Fruit fly (Drosophila melanogaster) whole organism, adult: Measurements from ENCODE around the gene CG31248.

Experiments
- CG11617 ChIP-seq: fragments of 200-800 bp; sonication (Bioruptor generic); optimal IDR thresholded peaks from 2 replicates; lab custom pipeline; 2017; ENCODE audit warnings: mild to moderate bottlenecking, missing biosample characterization, missing genetic modification reagents, missing genetic modification characterization
- CG12768 ChIP-seq: fragments of 200-800 bp; sonication (Bioruptor generic); optimal IDR thresholded peaks from 2 replicates; lab custom pipeline; 2017; ENCODE audit warnings: missing biosample characterization, missing genetic modification characterization, mild to moderate bottlenecking, moderate library complexity, missing genetic modification reagents
- CG14711 ChIP-seq: fragments of 200-800 bp; sonication (Bioruptor generic); optimal IDR thresholded peaks from 2 replicates; lab custom pipeline; 2018; ENCODE audit warnings: missing biosample characterization, mild to moderate bottlenecking, missing genetic modification characterization, moderate library complexity
- CG1620 ChIP-seq: fragments of 200-800 bp; sonication (Bioruptor generic); optimal IDR thresholded peaks from 2 replicates; lab custom pipeline; 2016; ENCODE audit warnings: missing biosample characterization, missing genetic modification characterization
- CG33017 ChIP-seq: fragments of 200-800 bp; sonication (Bioruptor generic); optimal IDR thresholded peaks from 2 replicates; lab custom pipeline; 2018; ENCODE audit warnings: missing biosample characterization, mild to moderate bottlenecking, missing genetic modification characterization, moderate library complexity
- CG5204 ChIP-seq: fragments of 200-800 bp; sonication (Bioruptor generic); optimal IDR thresholded peaks from 2 replicates; lab custom pipeline; 2016; ENCODE audit warnings: missing biosample characterization, missing genetic modification characterization
- CG7045 ChIP-seq: fragments of 200-800 bp; sonication (Bioruptor generic); optimal IDR thresholded peaks from 2 replicates; lab custom pipeline; 2017; ENCODE audit warnings: missing biosample characterization, mild to moderate bottlenecking, missing genetic modification characterization
- CG7101 ChIP-seq: fragments of 200-800 bp; sonication (Bioruptor generic); optimal IDR thresholded peaks from 2 replicates; lab custom pipeline; 2018; ENCODE audit warnings: missing biosample characterization, mild to moderate bottlenecking, missing genetic modification characterization, moderate library complexity
- Clk ChIP-seq: fragments of 200-800 bp; sonication (Bioruptor generic); optimal IDR thresholded peaks from 2 replicates; lab custom pipeline; 2017; ENCODE audit warnings: missing biosample characterization, missing genetic modification characterization
- Crg-1 ChIP-seq: fragments of 200-800 bp; sonication (Bioruptor generic); optimal IDR thresholded peaks from 2 replicates; lab custom pipeline; 2016; ENCODE audit warnings: missing biosample characterization, missing genetic modification characterization
- Hr96 ChIP-seq: fragments of 200-800 bp; sonication (Bioruptor generic); optimal IDR thresholded peaks from 2 replicates; lab custom pipeline; 2016; ENCODE audit warnings: missing biosample characterization, missing genetic modification characterization
- Mnt ChIP-seq: fragments of 200-800 bp; sonication (Bioruptor generic); optimal IDR thresholded peaks from 2 replicates; lab custom pipeline; 2016; ENCODE audit warnings: missing biosample characterization, mild to moderate bottlenecking, missing genetic modification characterization
- bab1 ChIP-seq: fragments of 200-800 bp; sonication (Bioruptor generic); optimal IDR thresholded peaks from 3 replicates; lab custom pipeline; 2019; ENCODE audit warnings: missing biosample characterization, mild to moderate bottlenecking, missing genetic modification characterization, moderate library complexity
- cic ChIP-seq: fragments of 200-800 bp; sonication (Bioruptor generic); optimal IDR thresholded peaks from 2 replicates; lab custom pipeline; 2017; ENCODE audit warnings: missing biosample characterization, mild to moderate bottlenecking, missing genetic modification characterization, moderate library complexity
- cnc ChIP-seq, 2 experiments: fragments of >200 bp; optimal IDR thresholded peaks; 2 replicates each; lab custom pipeline; 2017
- kay ChIP-seq: fragments of 200-800 bp; sonication (Bioruptor generic); peaks from one replicate; lab custom pipeline; 2016; ENCODE audit warnings: missing biosample characterization, missing genetic modification characterization, borderline replicate concordance
- ovo ChIP-seq: fragments of 200-800 bp; sonication (Bioruptor generic); optimal IDR thresholded peaks from 2 replicates; lab custom pipeline; 2016; ENCODE audit warnings: missing biosample characterization, missing genetic modification characterization
- pad ChIP-seq: fragments of 200-800 bp; sonication (Bioruptor generic); optimal IDR thresholded peaks from 3 replicates; lab custom pipeline; 2017; ENCODE audit warnings: missing biosample characterization, missing genetic modification characterization, mild to moderate bottlenecking, moderate library complexity, missing genetic modification reagents
- tj ChIP-seq: fragments of 200-800 bp; sonication (Bioruptor generic); optimal IDR thresholded peaks from 3 replicates; lab custom pipeline; 2017; ENCODE audit warnings: missing biosample characterization, mild to moderate bottlenecking, missing genetic modification characterization, moderate library complexity
- toe ChIP-seq: fragments of 200-800 bp; sonication (Bioruptor generic); optimal IDR thresholded peaks from 2 replicates; lab custom pipeline; 2016; ENCODE audit warnings: missing biosample characterization, missing genetic modification characterization

The CG31248 gene

DNA sequence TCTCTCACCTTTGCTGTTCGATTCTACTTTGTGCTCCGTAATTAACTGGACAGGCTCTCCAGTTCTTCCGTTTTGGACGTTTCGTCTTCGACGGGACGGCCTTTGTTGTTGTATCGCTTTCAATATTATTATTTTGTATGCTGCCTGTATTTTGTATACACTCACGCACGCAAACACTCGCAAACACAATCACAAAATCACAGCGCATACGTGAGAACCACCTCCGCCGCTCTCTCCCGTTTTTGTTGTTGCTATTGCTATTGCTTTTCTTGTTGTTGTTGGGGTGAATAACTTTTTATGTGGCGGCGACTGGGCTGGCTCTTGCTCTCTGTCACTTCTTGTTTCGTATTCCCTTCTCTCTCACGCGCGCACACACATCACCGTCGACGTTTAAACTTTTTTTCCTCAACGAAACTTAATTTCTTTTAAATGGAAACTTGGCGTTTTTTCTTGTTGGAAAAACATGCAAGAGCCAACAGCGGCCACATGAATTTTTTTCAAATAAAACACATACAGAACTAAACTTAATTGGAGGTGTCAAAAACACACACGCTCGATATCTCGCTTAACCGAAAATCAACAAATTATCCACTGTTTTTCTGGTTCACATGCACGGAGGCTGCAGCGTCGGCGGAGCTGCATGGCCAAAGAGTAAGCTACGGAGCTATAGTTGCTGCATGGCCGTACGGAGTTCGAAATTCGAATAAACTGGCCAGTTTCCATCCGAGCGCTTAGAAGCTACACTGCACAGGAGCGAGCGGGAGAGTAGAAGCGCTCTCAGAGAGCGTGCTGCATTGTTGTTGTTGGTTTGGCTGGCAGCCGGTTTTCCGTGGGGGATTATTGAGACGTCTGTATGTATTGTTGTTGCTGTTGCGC, 21.2 kb upstream of the CG31248 start:
- TF ChIP-seq bab1 (GFP tag; lab: Kevin White, UChicago), result no peak
- no peak for TF ChIP-seq toe (GFP tag; lab: Kevin White, UChicago)
- no peak for TF ChIP-seq CG33017 (tag; lab: Kevin White, UChicago)
- no peak for TF ChIP-seq cic (GFP tag; lab: Kevin White, UChicago)
- peak; percentile 38 for TF ChIP-seq kay (GFP tag; lab: Kevin White, UChicago)
- peak; percentile 3 for TF ChIP-seq pad
- no peak for TF ChIP-seq CG1620

DNA sequence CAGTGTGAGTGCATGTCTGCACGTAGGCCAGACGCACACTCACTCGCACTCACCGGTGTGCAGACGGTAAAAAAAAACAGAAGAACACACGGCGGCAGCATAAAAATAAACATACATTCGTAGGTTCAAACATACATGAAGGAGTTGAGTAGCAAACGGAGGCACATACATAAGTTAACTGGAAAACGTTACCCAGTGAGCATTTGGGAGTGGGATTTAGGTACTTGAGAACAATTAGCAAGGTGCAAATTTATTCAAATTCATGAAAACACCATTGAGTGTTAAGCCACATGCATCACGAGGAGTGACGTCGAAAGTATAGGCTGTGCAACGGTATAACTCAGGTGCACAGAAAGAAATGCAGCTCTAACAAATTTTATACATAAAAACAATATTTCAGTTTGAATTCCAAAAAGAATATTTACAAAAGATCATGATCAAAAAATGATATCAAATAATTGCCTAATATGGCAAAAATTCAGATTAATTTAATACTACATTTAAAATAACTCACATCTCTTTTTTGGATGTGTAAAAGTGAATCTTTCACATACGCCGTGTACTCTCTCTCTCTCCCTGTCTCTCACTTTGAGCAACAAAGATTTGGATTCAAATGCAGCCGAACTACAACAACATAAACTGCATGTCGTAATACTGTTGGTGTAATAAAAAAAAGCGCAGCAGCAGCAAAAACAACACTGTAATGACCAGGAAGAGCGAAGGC, 20.4 kb upstream of the CG31248 start:
- TF ChIP-seq CG7101 (tag; lab: Kevin White, UChicago) (peak; percentile 91), tj (GFP tag; lab: Kevin White, UChicago) (peak; percentile 84), bab1 (GFP tag; lab: Kevin White, UChicago) (peak; percentile 91), Clk (GFP tag; lab: Kevin White, UChicago) (peak; percentile 57), CG7045 (GFP tag; lab: Kevin White, UChicago) (peak; percentile 84), cic (GFP tag; lab: Kevin White, UChicago) (no peak), Hr96 (GFP tag; lab: Kevin White, UChicago) (peak; percentile 73), Mnt (peak; percentile 2), CG33017 (tag; lab: Kevin White, UChicago) (peak; percentile 88), cnc (optimal IDR thresholded peaks at IDR 0.05; lab: Kevin White, UChicago) (no peak), ovo (GFP tag; lab: Kevin White, UChicago) (peak; percentile 70), CG5204 (GFP tag; lab: Kevin White, UChicago) (peak; percentile 73), kay (GFP tag; lab: Kevin White, UChicago) (no peak), CG14711 (tag; lab: Kevin White, UChicago) (peak; percentile 91), toe (GFP tag; lab: Kevin White, UChicago) (peak; percentile 51), CG11617 (peak; percentile 74), pad (peak; percentile 77), CG12768 (peak; percentile 47), Crg-1 (peak; percentile 44), CG1620 (peak; percentile 63)

DNA sequence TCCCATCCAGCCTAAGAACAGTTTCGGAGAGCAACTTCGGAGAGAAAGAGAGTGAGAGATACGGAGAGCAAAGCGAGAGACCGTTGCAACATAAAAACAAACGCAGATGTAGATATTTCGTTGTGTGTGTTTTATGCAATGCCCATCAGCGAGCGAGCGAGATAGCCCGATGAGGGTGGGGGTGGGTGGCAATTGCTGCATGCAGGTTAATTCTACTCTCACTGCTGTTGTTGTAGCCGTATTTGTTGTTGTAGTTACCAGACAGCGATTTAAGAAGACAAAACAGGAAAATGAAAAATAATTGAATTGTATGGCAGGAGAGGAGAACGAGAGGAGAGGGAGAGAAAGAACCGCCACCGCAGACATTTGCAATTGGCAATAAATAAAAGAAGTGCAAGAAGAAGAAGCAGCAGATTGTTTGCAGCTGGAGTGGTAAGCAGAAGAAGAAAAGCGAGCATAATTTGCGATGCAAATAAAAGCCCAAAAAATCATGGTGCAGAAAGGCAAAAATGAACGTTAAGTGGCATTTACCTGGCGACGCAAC, 19.3 kb upstream of the CG31248 start:
- no peak for TF ChIP-seq cnc (optimal IDR thresholded peaks at IDR 0.05; lab: Kevin White, UChicago)
- no peak for TF ChIP-seq pad
- TF ChIP-seq CG11617, result no peak
- TF ChIP-seq Mnt, result no peak
- TF ChIP-seq CG12768, result no peak
- no peak for TF ChIP-seq CG7045 (GFP tag; lab: Kevin White, UChicago)
- TF ChIP-seq bab1 (GFP tag; lab: Kevin White, UChicago), result no peak
- TF ChIP-seq CG33017 (tag; lab: Kevin White, UChicago), result no peak
- TF ChIP-seq tj (GFP tag; lab: Kevin White, UChicago), result no peak
- no peak for TF ChIP-seq Crg-1
- TF ChIP-seq ovo (GFP tag; lab: Kevin White, UChicago), result no peak

DNA sequence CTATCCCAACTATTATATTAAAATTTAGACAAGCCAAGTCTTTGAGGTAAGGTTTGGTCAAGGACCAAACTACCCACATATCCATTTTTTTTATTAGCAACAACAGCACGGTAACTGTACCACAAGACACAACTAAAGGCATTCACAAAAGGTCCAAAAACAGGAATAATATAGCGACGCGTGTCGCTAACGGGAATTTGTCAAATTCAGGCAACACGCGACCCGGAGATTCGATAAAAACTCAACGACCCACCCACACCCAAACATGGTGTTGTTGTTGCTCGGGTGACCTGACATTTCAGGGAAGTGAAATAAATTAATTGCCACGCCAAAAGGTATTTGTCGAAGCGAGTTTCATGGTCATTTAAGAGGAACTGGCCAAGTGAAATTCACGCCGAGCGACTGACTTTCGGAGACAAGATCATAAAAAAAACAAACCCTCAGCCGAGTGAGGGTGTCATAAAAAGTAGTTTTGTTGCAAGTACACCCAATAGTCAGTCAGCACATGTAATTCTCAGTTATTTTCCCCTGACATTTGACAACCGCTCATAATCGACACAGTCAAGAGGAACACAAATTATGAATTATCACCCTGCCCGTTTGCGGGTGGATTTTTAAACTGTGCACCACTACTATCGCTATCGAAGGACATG, 17.8 kb upstream of the CG31248 start:
- TF ChIP-seq CG11617 (no peak), ovo (GFP tag; lab: Kevin White, UChicago) (no peak), CG33017 (tag; lab: Kevin White, UChicago) (no peak), CG1620 (no peak), Clk (GFP tag; lab: Kevin White, UChicago) (no peak), CG5204 (GFP tag; lab: Kevin White, UChicago) (no peak), Hr96 (GFP tag; lab: Kevin White, UChicago) (no peak), toe (GFP tag; lab: Kevin White, UChicago) (no peak), Mnt (no peak), CG14711 (tag; lab: Kevin White, UChicago) (no peak), pad (no peak), CG7045 (GFP tag; lab: Kevin White, UChicago) (no peak), CG7101 (tag; lab: Kevin White, UChicago) (no peak), cic (GFP tag; lab: Kevin White, UChicago) (no peak), cnc (optimal IDR thresholded peaks at IDR 0.05; lab: Kevin White, UChicago) (no peak), bab1 (GFP tag; lab: Kevin White, UChicago) (no peak), Crg-1 (no peak), kay (GFP tag; lab: Kevin White, UChicago) (no peak)

DNA sequence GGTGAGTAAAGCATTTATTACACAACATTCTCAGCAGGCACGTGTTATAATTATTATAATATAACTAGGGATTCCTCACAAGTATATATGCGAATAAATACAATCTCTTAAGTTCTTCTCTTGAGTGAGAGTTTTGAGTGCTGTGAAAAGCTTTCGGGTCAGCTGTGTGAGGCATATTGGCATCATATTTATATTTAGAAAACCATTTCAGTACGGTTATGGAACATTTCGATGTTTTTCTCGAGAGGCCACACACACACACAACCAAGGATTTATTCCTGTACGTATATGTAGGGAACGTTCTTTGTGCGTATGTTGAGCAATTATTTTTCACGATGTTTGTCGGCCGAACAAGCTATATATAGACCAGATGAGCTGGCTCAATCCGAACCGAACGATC, 16.1 kb upstream of the CG31248 start:
- TF ChIP-seq CG12768 (no peak), CG33017 (tag; lab: Kevin White, UChicago) (no peak), ovo (GFP tag; lab: Kevin White, UChicago) (no peak), CG14711 (tag; lab: Kevin White, UChicago) (no peak), CG11617 (no peak), CG1620 (no peak), Mnt (no peak), Hr96 (GFP tag; lab: Kevin White, UChicago) (no peak), CG7101 (tag; lab: Kevin White, UChicago) (no peak), bab1 (GFP tag; lab: Kevin White, UChicago) (no peak), cnc (optimal IDR thresholded peaks at IDR 0.05; lab: Kevin White, UChicago) (no peak), toe (GFP tag; lab: Kevin White, UChicago) (no peak), pad (no peak), tj (GFP tag; lab: Kevin White, UChicago) (no peak), Clk (GFP tag; lab: Kevin White, UChicago) (no peak), CG5204 (GFP tag; lab: Kevin White, UChicago) (no peak), cic (GFP tag; lab: Kevin White, UChicago) (no peak), Crg-1 (no peak), kay (GFP tag; lab: Kevin White, UChicago) (no peak), CG7045 (GFP tag; lab: Kevin White, UChicago) (no peak)
